Worm (Caenorhabditis elegans) whole organism, young adult: ENCODE results near the gene clec-197.

Experiments
- Y56A3A.18 ChIP-seq: fragments of 200-800 bp; sonication (Bioruptor generic); IDR thresholded peaks from 2 replicates; pipeline ENCODE4 v1.3.6; 2022; ENCODE audit warnings: missing genetic modification reagents, missing genetic modification characterization, missing compliant biosample characterization
- ama-1 ChIP-seq, 3 experiments: fragments of 150-350 bp in 1 of 3; sonication (generic microtip) in 2 of 3; optimal IDR thresholded peaks; 2 replicates each; lab custom pipeline; 2014 to 2018; ENCODE audit warnings: missing biosample characterization in 2 of 3, missing genetic modification characterization in 2 of 3, missing genetic modification reagents in 2 of 3
- ceh-79 ChIP-seq: sonication (generic microtip); optimal IDR thresholded peaks from 2 replicates; lab custom pipeline; 2017; ENCODE audit warnings: mild to moderate bottlenecking, missing genetic modification characterization, missing compliant biosample characterization
- dpl-1 ChIP-seq: fragments of 150-350 bp; optimal IDR thresholded peaks from 2 replicates; lab custom pipeline; 2014; ENCODE audit warnings: missing biosample characterization, missing genetic modification reagents, missing genetic modification characterization
- lin-54 ChIP-seq: fragments of 200-800 bp; sonication (Bioruptor generic); optimal IDR thresholded peaks from 2 replicates; lab custom pipeline; 2018; ENCODE audit warnings: mild to moderate bottlenecking, missing genetic modification characterization, missing compliant biosample characterization
- mcd-1 ChIP-seq: fragments of 200-800 bp; sonication (Bioruptor generic); IDR thresholded peaks from 2 replicates; pipeline ENCODE4 v1.3.6; 2022; ENCODE audit warnings: missing genetic modification reagents, missing genetic modification characterization, missing compliant biosample characterization
- pha-4 ChIP-seq: fragments of 150-350 bp; sonication (generic microtip); optimal IDR thresholded peaks from 2 replicates; lab custom pipeline; 2014; ENCODE audit warnings: missing biosample characterization, missing genetic modification reagents, missing genetic modification characterization

ce11 chrIV:17368292-17368691 lies 21.8 kb upstream of the clec-197 start, which contains the start of gene trh-1:
- TF ChIP-seq ama-1 (optimal IDR thresholded peaks at IDR 0.05; lab: Kevin White, UChicago): no peak
- no peak for TF ChIP-seq ama-1 (GFP tag; optimal IDR thresholded peaks at IDR 0.05; lab: Kevin White, UChicago)
- no peak for TF ChIP-seq pha-4 (tag; lab: Kevin White, UChicago)
- no peak for TF ChIP-seq dpl-1 (GFP tag; lab: Kevin White, UChicago)
- TF ChIP-seq ceh-79 (tag; lab: Kevin White, UChicago): no peak
- no peak for TF ChIP-seq Y56A3A.18 (GFP tag; lab: Robert Waterston, UW)
- no peak for TF ChIP-seq mcd-1 (GFP tag; lab: Robert Waterston, UW)
- TF ChIP-seq lin-54: no peak
